Worm (Caenorhabditis elegans) whole organism, L1 larva: ENCODE measurements around the gene F22E5.1.

Experiments used
- C16A3.4 ChIP-seq: fragments of 150-350 bp; optimal IDR thresholded peaks from 2 replicates; lab custom pipeline; 2014; ENCODE audit warnings: missing biosample characterization, missing genetic modification characterization
- Y116A8C.19 ChIP-seq: sonication (generic microtip); optimal IDR thresholded peaks from 2 replicates; lab custom pipeline; 2016; ENCODE audit warnings: missing compliant biosample characterization, missing genetic modification characterization, borderline replicate concordance
- ceh-82 ChIP-seq, 3 experiments: fragments of 150-350 bp in 1 of 3; sonication (generic microtip) in 2 of 3; optimal IDR thresholded peaks; 2 replicates each; lab custom pipeline; 2014 to 2017; ENCODE audit warnings: missing biosample characterization in 3 of 3, missing genetic modification characterization in 3 of 3
- ces-1 ChIP-seq: fragments of 150-350 bp; optimal IDR thresholded peaks from 2 replicates; lab custom pipeline; 2014; ENCODE audit warnings: missing biosample characterization, missing genetic modification reagents, missing genetic modification characterization
- lin-35 ChIP-seq, 2 experiments: fragments of 150-350 bp; optimal IDR thresholded peaks; 2 replicates each; lab custom pipeline; 2014; ENCODE audit warnings: missing biosample characterization in 2 of 2, missing genetic modification characterization in 2 of 2, missing genetic modification reagents in 2 of 2
- snpc-4 ChIP-seq: fragments of 150-350 bp; optimal IDR thresholded peaks from 2 replicates; lab custom pipeline; 2014; ENCODE audit warnings: missing biosample characterization, missing genetic modification characterization
- zag-1 ChIP-seq: fragments of 150-350 bp; optimal IDR thresholded peaks from 2 replicates; lab custom pipeline; 2014; ENCODE audit warnings: missing biosample characterization, missing genetic modification characterization

DNA sequence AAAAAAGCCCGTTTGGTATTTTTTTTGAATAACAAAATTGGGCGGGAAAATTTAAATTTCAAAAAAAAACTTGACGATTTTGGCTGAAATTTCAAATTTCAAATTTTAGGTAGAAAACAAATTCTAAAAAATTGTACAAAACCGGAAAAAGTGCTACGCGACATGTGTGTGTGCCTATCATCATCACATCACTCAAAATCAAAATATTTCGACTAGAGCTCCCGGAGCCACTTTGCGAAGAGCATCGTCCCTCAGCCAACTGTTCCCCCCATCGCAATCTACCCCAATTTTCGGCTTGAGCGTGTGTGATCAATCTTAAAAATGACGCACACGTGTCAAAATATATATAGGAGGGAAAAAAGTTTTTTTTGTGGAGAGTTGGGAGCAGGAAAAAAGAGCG lies 53.2 kb downstream of the F22E5.1 start:
- TF ChIP-seq C16A3.4 (tag; lab: Kevin White, UChicago), result no peak
- TF ChIP-seq ces-1 (GFP tag; lab: Kevin White, UChicago), result no peak
- no peak for TF ChIP-seq zag-1 (tag; lab: Kevin White, UChicago)
- TF ChIP-seq snpc-4, result no peak
- TF ChIP-seq ceh-82 (tag; optimal IDR thresholded peaks at IDR 0.05; lab: Kevin White, UChicago), result no peak
- TF ChIP-seq lin-35 (GFP tag; optimal IDR thresholded peaks at IDR 0.05; lab: Kevin White, UChicago), result no peak
- no peak for TF ChIP-seq Y116A8C.19 (tag; lab: Kevin White, UChicago)
